Worm (Caenorhabditis elegans): ENCODE results near the gene eef-1B.2.
A peak's percentile ranks its signal among the peaks of the same experiment; 100 is the strongest.

Gene eef-1B.2

DNA sequence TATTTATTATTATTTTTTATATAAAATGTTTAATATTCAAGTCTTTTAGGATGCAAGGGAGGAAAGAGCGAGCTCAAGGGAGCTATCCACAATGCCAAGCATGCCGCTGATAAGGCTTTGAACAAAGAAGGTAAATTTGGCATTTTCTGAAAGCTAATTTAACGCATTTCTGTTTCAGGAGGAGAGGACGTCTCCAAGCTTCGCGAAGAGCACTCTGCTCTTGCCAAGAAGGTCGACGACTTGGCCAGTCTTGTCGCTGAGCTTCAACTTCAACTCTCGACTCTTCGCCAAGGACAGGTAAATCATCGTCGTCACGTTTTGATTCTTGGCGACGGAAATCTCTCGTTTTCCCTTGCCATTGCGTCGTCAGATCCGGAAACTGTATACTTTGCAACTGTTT is 361 bp downstream of the eef-1B.2 start:
- TF ChIP-seq elt-3 (tag; optimal IDR thresholded peaks at IDR 0.05) = no peak
- TF ChIP-seq unc-62 (GFP tag; optimal IDR thresholded peaks at IDR 0.05) = no peak
- no peak for TF ChIP-seq lsy-2 (tag; optimal IDR thresholded peaks at IDR 0.05)
- no peak for TF ChIP-seq elt-1 (tag; optimal IDR thresholded peaks at IDR 0.05; ENCODE audit: borderline replicate concordance, insufficient read depth)
- TF ChIP-seq lin-32 (GFP tag; optimal IDR thresholded peaks at IDR 0.05) = no peak
- no peak for TF ChIP-seq lin-13 (tag; optimal IDR thresholded peaks at IDR 0.05)
- no peak for TF ChIP-seq ceh-83 (GFP tag; optimal IDR thresholded peaks at IDR 0.05)
- no peak for TF ChIP-seq ham-2 (GFP tag; optimal IDR thresholded peaks at IDR 0.05)

DNA sequence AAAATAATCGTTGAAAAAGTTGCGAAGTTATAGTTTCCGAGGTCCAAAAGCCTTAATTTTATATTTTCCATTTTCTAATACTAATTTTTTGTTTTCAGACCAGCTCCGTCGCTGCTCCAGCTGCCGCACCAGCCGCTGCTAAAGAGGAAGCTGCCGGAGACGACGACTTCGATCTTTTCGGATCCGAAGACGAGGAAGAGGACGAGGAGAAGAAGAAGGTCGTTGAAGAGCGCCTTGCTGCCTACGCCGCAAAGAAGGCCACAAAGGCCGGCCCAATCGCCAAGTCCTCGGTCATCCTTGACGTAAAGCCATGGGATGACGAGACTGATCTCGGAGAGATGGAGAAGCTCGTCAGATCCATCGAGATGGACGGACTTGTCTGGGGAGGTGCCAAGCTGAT is 1.7 kb downstream of the eef-1B.2 start:
- TF ChIP-seq tbx-8 (GFP tag; optimal IDR thresholded peaks at IDR 0.05) (no peak), sem-2 (GFP tag; optimal IDR thresholded peaks at IDR 0.05) (no peak), elt-3 (tag; optimal IDR thresholded peaks at IDR 0.05) (no peak), ces-1 (GFP tag; optimal IDR thresholded peaks at IDR 0.05) (no peak), snpc-4 (tag; optimal IDR thresholded peaks at IDR 0.05) (no peak), lin-13 (tag; optimal IDR thresholded peaks at IDR 0.05) (no peak), lin-32 (GFP tag; optimal IDR thresholded peaks at IDR 0.05) (no peak), unc-39 (tag; optimal IDR thresholded peaks at IDR 0.05) (no peak)

DNA sequence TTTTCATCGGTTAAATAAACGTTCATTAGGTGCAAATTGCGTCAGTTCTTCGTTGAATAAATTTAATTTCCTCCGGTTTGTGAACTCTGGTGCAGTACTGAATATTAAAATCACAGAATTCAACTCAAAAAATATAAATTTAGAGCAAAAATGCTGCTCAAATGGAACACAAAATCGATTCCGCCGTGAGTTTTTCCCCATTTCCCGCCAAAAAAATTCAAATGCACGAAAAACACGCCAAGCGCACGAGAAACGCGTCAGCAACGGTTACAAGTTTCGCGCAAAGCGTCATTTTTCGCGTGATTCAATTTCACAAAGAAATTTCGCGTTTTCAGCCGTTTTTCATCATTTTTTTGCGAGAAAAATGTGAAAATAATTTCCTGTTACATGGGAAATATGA is 2.3 kb downstream of the eef-1B.2 start, which contains the start of gene hrpu-1:
Gene hrpu-1, plus strand, starts transcription at position 140 of the 400 bp plus-strand sequence.
- TF ChIP-seq pha-4 (tag; optimal IDR thresholded peaks at IDR 0.05) = peak; percentile 77
- TF ChIP-seq cnd-1 (tag; optimal IDR thresholded peaks at IDR 0.05) = no peak
- TF ChIP-seq ceh-83 (GFP tag; optimal IDR thresholded peaks at IDR 0.05) = no peak
- peak; percentile 31 for TF ChIP-seq M03D4.4 (tag; optimal IDR thresholded peaks at IDR 0.05)
- TF ChIP-seq lin-13 (tag; optimal IDR thresholded peaks at IDR 0.05) = peak; percentile 88
- peak; percentile 86 for TF ChIP-seq ces-1 (GFP tag; optimal IDR thresholded peaks at IDR 0.05)
- no peak for TF ChIP-seq unc-39 (tag; optimal IDR thresholded peaks at IDR 0.05)
- no peak for TF ChIP-seq snpc-4 (tag; optimal IDR thresholded peaks at IDR 0.05)
- peak; percentile 41 for TF ChIP-seq mab-5 (tag; optimal IDR thresholded peaks at IDR 0.05)
- TF ChIP-seq lsy-2 (tag; optimal IDR thresholded peaks at IDR 0.05) = peak; percentile 69
- no peak for TF ChIP-seq nhr-76 (tag; optimal IDR thresholded peaks at IDR 0.05)
- peak; percentile 87 for TF ChIP-seq ceh-39 (tag; optimal IDR thresholded peaks at IDR 0.05)
- TF ChIP-seq mep-1 (tag; optimal IDR thresholded peaks at IDR 0.05) = peak; percentile 62
- peak; percentile 63 for TF ChIP-seq nhr-237 (tag; optimal IDR thresholded peaks at IDR 0.05)
- TF ChIP-seq sptf-1 (tag; optimal IDR thresholded peaks at IDR 0.05) = peak; percentile 22

DNA sequence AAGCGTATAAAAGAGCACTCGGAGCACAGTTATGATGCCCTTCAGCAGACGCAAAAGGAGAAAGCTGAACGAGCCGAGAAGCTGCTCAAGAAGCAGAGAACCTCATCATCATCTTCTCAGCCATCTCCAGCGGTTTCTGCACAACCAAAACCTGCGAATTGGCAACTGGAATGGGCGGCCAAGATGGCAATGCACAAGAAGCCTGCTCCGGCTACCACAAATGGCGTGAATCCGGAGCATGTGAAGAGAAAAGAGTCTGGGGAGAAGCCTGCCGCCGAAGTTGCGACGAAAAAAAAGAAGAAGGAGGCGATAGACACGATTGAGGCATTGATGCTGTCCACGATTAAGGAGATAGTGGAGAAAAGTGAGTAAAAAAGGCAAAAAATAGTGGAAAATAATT is 4.0 kb downstream of the eef-1B.2 start:
- TF ChIP-seq ceh-43 (GFP tag; optimal IDR thresholded peaks at IDR 0.05) (no peak), ztf-11 (tag; optimal IDR thresholded peaks at IDR 0.05) (no peak), hlh-1 (tag; optimal IDR thresholded peaks at IDR 0.05) (no peak), blmp-1 (tag; optimal IDR thresholded peaks at IDR 0.05) (no peak), nhr-76 (tag; optimal IDR thresholded peaks at IDR 0.05) (no peak), tbx-8 (GFP tag; optimal IDR thresholded peaks at IDR 0.05) (no peak), mep-1 (tag; optimal IDR thresholded peaks at IDR 0.05) (no peak), sem-2 (GFP tag; optimal IDR thresholded peaks at IDR 0.05) (no peak), drap-1 (GFP tag; optimal IDR thresholded peaks at IDR 0.05) (no peak), flh-1 (GFP tag; optimal IDR thresholded peaks at IDR 0.05) (no peak), unc-62 (GFP tag; optimal IDR thresholded peaks at IDR 0.05) (no peak), mls-2 (tag; optimal IDR thresholded peaks at IDR 0.05) (no peak), bed-3 (GFP tag; optimal IDR thresholded peaks at IDR 0.05) (no peak), unc-120 (tag; optimal IDR thresholded peaks at IDR 0.05; ENCODE audit: poor library complexity, severe bottlenecking) (no peak), mab-5 (tag; optimal IDR thresholded peaks at IDR 0.05) (no peak), lsy-2 (tag; optimal IDR thresholded peaks at IDR 0.05) (no peak), nhr-2 (tag; optimal IDR thresholded peaks at IDR 0.05) (no peak)
